Worm (Caenorhabditis elegans) whole organism, L3 larva: Measurements from ENCODE around the gene C17H12.8.

Source experiments
- ama-1 ChIP-seq: fragments of 150-350 bp; optimal IDR thresholded peaks from 2 replicates; lab custom pipeline; 2018
- jun-1 ChIP-seq: fragments of 150-350 bp; optimal IDR thresholded peaks from 2 replicates; lab custom pipeline; 2014; ENCODE audit warnings: missing biosample characterization, missing genetic modification reagents, missing genetic modification characterization
- lin-15B ChIP-seq: fragments of 150-350 bp; optimal IDR thresholded peaks from 2 replicates; lab custom pipeline; 2014; ENCODE audit warnings: missing biosample characterization, missing genetic modification characterization
- nhr-28 ChIP-seq: fragments of 150-350 bp; optimal IDR thresholded peaks from 2 replicates; lab custom pipeline; 2014; ENCODE audit warnings: missing biosample characterization, missing genetic modification characterization
- pqm-1 ChIP-seq: fragments of 150-350 bp; optimal IDR thresholded peaks from 2 replicates; lab custom pipeline; 2017; ENCODE audit warnings: missing biosample characterization, missing genetic modification characterization, inconsistent platforms
- zag-1 ChIP-seq: fragments of 150-350 bp; optimal IDR thresholded peaks from 2 replicates; lab custom pipeline; 2014; ENCODE audit warnings: missing biosample characterization, missing genetic modification characterization

ce11 chrIV:6792380-6793309, 25.9 kb upstream of the C17H12.8 start:
- TF ChIP-seq pqm-1 (tag; lab: Kevin White, UChicago) (no peak), jun-1 (peak; percentile 16), zag-1 (tag; lab: Kevin White, UChicago) (no peak), ama-1 (lab: Kevin White, UChicago) (no peak), nhr-28 (tag; lab: Kevin White, UChicago) (no peak), lin-15B (tag; lab: Kevin White, UChicago) (no peak)
